Worm (Caenorhabditis elegans) whole organism, L1 larva: Measurements from ENCODE around the gene rps-23.

Experiments used
- dpl-1 ChIP-seq, 3 experiments: fragments of 150-350 bp in 2 of 3; sonication (generic microtip) in 1 of 3; optimal IDR thresholded peaks; 2 replicates each; lab custom pipeline; 2014 to 2017; ENCODE audit warnings: missing biosample characterization in 3 of 3, missing genetic modification characterization in 3 of 3, missing genetic modification reagents in 3 of 3
- mep-1 ChIP-seq: fragments of 150-350 bp; optimal IDR thresholded peaks from 2 replicates; lab custom pipeline; 2014; ENCODE audit warnings: missing biosample characterization, missing genetic modification characterization
- nhr-77 ChIP-seq: fragments of 150-350 bp; optimal IDR thresholded peaks from 2 replicates; lab custom pipeline; 2014; ENCODE audit warnings: missing biosample characterization, missing genetic modification characterization
- pqm-1 ChIP-seq: sonication (generic microtip); optimal IDR thresholded peaks from 3 replicates; lab custom pipeline; 2017; ENCODE audit warnings: missing biosample characterization, missing genetic modification characterization

- TF ChIP-seq dpl-1 (GFP tag; optimal IDR thresholded peaks at IDR 0.05; lab: Kevin White, UChicago): no peak
- TF ChIP-seq nhr-77 (tag; lab: Kevin White, UChicago): no peak
- no peak for TF ChIP-seq mep-1
- TF ChIP-seq pqm-1 (tag; lab: Kevin White, UChicago): no peak
Observed at ce11 chrIV:12364964-12365363, 25.9 kb downstream of the rps-23 start.
